Worm (Caenorhabditis elegans): ENCODE data around the gene C09G5.14.

- TF ChIP-seq flt-1 (GFP tag; IDR thresholded peaks at IDR 0.05) (no peak), ama-1 (optimal IDR thresholded peaks at IDR 0.05) (no peak), hnd-1 (tag; optimal IDR thresholded peaks at IDR 0.05) (no peak), B0310.2 (tag; optimal IDR thresholded peaks at IDR 0.05) (no peak), ceh-13 (GFP tag; optimal IDR thresholded peaks at IDR 0.05) (no peak), tbx-11 (GFP tag; IDR thresholded peaks at IDR 0.05) (no peak), sea-1 (GFP tag; conservative IDR thresholded peaks at IDR 0.05) (no peak), aly-1 (tag; optimal IDR thresholded peaks at IDR 0.05) (no peak), tbx-37 (GFP tag; conservative IDR thresholded peaks at IDR 0.05) (no peak)
Observed at ce11 chrII:10706901-10707300, 16.1 kb downstream of the C09G5.14 start, which contains the start of gene col-80.

All from whole organism, early embryonic.